Worm (Caenorhabditis elegans): ENCODE measurements around the gene trp-1.

The trp-1 gene

ce11 chrIII:8521654-8522392, 13.1 kb upstream of the trp-1 start:
- TF ChIP-seq him-1 (tag; optimal IDR thresholded peaks at IDR 0.05) (no peak), dao-5 (tag; optimal IDR thresholded peaks at IDR 0.05) (no peak), W03F9.2 (tag; optimal IDR thresholded peaks at IDR 0.05) (no peak)

ce11 chrIII:8524773-8525172, 10.2 kb upstream of the trp-1 start, which contains the start of gene idpp-15:
TSS of gene idpp-15 (plus strand) at chrIII:8525073.
- no peak for TF ChIP-seq dao-5 (tag; optimal IDR thresholded peaks at IDR 0.05)
- no peak for TF ChIP-seq him-1 (tag; optimal IDR thresholded peaks at IDR 0.05)
- TF ChIP-seq W03F9.2 (tag; optimal IDR thresholded peaks at IDR 0.05), result no peak

ce11 chrIII:8529002-8529401, 5.9 kb upstream of the trp-1 start:
- TF ChIP-seq dao-5 (tag; optimal IDR thresholded peaks at IDR 0.05) (no peak), him-1 (tag; optimal IDR thresholded peaks at IDR 0.05) (no peak), W03F9.2 (tag; optimal IDR thresholded peaks at IDR 0.05) (no peak)

- no peak for TF ChIP-seq W03F9.2 (tag; optimal IDR thresholded peaks at IDR 0.05)
These were observed 5.2 kb upstream of the trp-1 start, which contains the start of gene ZC21.10 for ce11 chrIII:8529772-8530171. TSS of gene ZC21.10 (plus strand) at chrIII:8530072.

- TF ChIP-seq W03F9.2 (tag; optimal IDR thresholded peaks at IDR 0.05) (no peak), him-1 (tag; optimal IDR thresholded peaks at IDR 0.05) (no peak), dao-5 (tag; optimal IDR thresholded peaks at IDR 0.05) (no peak)
These were observed 1.0 kb upstream of the trp-1 start for ce11 chrIII:8533900-8534299.

- TF ChIP-seq dao-5 (tag; optimal IDR thresholded peaks at IDR 0.05) (no peak), him-1 (tag; optimal IDR thresholded peaks at IDR 0.05) (no peak), W03F9.2 (tag; optimal IDR thresholded peaks at IDR 0.05) (no peak)
These were observed 514 bp downstream of the trp-1 start for ce11 chrIII:8535445-8535844.

ce11 chrIII:8545515-8545914, 10.6 kb downstream of the trp-1 start, which contains the start of gene ZC21.6:
TSS of gene ZC21.6 (minus strand) at chrIII:8545615.
- TF ChIP-seq W03F9.2 (tag; optimal IDR thresholded peaks at IDR 0.05) (no peak), him-1 (tag; optimal IDR thresholded peaks at IDR 0.05) (no peak), dao-5 (tag; optimal IDR thresholded peaks at IDR 0.05) (no peak)

ce11 chrIII:8551705-8552104, 16.8 kb downstream of the trp-1 start:
- no peak for TF ChIP-seq dao-5 (tag; optimal IDR thresholded peaks at IDR 0.05)
- no peak for TF ChIP-seq W03F9.2 (tag; optimal IDR thresholded peaks at IDR 0.05)
- no peak for TF ChIP-seq him-1 (tag; optimal IDR thresholded peaks at IDR 0.05)

- TF ChIP-seq him-1 (tag; optimal IDR thresholded peaks at IDR 0.05) (no peak), W03F9.2 (tag; optimal IDR thresholded peaks at IDR 0.05) (no peak), dao-5 (tag; optimal IDR thresholded peaks at IDR 0.05) (no peak)
These were observed 17.2 kb downstream of the trp-1 start, which contains the start of gene C02D5.4 for ce11 chrIII:8552125-8552524. TSS of gene C02D5.4 (plus strand) at chrIII:8552165.

ce11 chrIII:8554472-8554871, 19.5 kb downstream of the trp-1 start, which contains the start of gene gsto-2:
TSS of gene gsto-2 (plus strand) at chrIII:8554772.
- TF ChIP-seq dao-5 (tag; optimal IDR thresholded peaks at IDR 0.05) (no peak), him-1 (tag; optimal IDR thresholded peaks at IDR 0.05) (no peak), W03F9.2 (tag; optimal IDR thresholded peaks at IDR 0.05) (no peak)

- no peak for TF ChIP-seq him-1 (tag; optimal IDR thresholded peaks at IDR 0.05)
- TF ChIP-seq dao-5 (tag; optimal IDR thresholded peaks at IDR 0.05), result no peak
- no peak for TF ChIP-seq W03F9.2 (tag; optimal IDR thresholded peaks at IDR 0.05)
These were observed 20.8 kb downstream of the trp-1 start for ce11 chrIII:8555682-8556081.

ce11 chrIII:8556836-8557385, 22.0 kb downstream of the trp-1 start, which contains the start of gene C02D5.2:
TSS of gene C02D5.2 (plus strand) at chrIII:8557335.
- no peak for TF ChIP-seq him-1 (tag; optimal IDR thresholded peaks at IDR 0.05)
- TF ChIP-seq W03F9.2 (tag; optimal IDR thresholded peaks at IDR 0.05), result no peak
- no peak for TF ChIP-seq dao-5 (tag; optimal IDR thresholded peaks at IDR 0.05)

- no peak for TF ChIP-seq dao-5 (tag; optimal IDR thresholded peaks at IDR 0.05)
- TF ChIP-seq W03F9.2 (tag; optimal IDR thresholded peaks at IDR 0.05), result no peak
- no peak for TF ChIP-seq him-1 (tag; optimal IDR thresholded peaks at IDR 0.05)
These were observed 25.5 kb downstream of the trp-1 start for ce11 chrIII:8560398-8560797.

- TF ChIP-seq W03F9.2 (tag; optimal IDR thresholded peaks at IDR 0.05) (no peak), him-1 (tag; optimal IDR thresholded peaks at IDR 0.05) (no peak), dao-5 (tag; optimal IDR thresholded peaks at IDR 0.05) (no peak)
These were observed 25.9 kb downstream of the trp-1 start, which contains the start of gene acdh-6 for ce11 chrIII:8560836-8561235. TSS of gene acdh-6 (plus strand) at chrIII:8561136.
